Worm (Caenorhabditis elegans): ENCODE results near the gene ubc-26.

Gene ubc-26

DNA sequence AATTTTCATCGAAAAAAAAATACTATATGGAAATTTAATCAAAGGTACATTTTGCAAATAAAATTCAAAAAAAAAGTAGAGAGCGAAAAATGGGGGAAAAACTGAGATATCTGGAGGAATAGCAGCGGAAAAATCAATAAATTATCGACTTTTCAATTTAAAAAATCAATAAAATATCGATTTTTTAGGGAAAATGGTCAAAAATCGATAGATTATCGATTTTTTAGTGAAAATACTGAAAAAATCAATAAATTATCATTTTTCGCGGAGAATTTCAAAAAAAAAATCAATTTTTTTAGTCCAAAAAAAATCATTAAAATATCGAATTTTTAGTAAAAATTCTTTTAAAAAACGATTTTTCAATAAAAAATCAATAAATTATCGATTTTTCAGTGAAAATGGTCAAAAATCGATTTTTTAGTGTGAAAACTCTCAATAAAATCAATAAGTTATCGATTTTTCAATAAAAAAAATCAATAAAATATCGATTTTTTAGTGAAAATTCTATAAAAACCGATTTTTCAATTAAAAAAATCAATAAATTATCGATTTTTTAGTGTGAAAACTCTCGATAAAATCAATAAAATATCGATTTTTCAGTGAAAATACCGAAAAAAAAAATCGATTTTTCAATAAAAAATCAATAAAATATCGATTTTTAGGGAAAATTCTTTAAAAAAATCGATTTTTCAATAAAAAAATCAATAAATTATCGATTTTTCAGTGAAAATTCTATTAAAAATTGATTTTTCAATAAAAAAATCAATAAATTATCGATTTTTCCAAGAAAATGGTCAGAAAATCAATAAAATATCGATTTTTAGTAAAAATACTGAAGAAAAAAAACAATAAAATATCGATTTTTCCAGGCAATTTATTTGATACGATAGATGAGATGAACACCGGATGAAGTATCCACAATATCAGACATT is 14.4 kb downstream of the ubc-26 start:
- TF ChIP-seq lin-11 (tag; optimal IDR thresholded peaks at IDR 0.05) (no peak), nhr-6 (tag; optimal IDR thresholded peaks at IDR 0.05) (no peak), peb-1 (tag; optimal IDR thresholded peaks at IDR 0.05) (no peak), C34F6.9 (tag; optimal IDR thresholded peaks at IDR 0.05) (no peak), lin-13 (GFP tag; optimal IDR thresholded peaks at IDR 0.05) (no peak), alr-1 (tag; optimal IDR thresholded peaks at IDR 0.05) (no peak), nhr-12 (tag; optimal IDR thresholded peaks at IDR 0.05) (no peak), mab-5 (tag; optimal IDR thresholded peaks at IDR 0.05) (no peak), skn-1 (tag; optimal IDR thresholded peaks at IDR 0.05) (no peak), mbf-1 (tag; optimal IDR thresholded peaks at IDR 0.05) (no peak), nhr-23 (tag; optimal IDR thresholded peaks at IDR 0.05) (no peak), dmd-4 (tag; optimal IDR thresholded peaks at IDR 0.05) (no peak), ZK546.5 (tag; optimal IDR thresholded peaks at IDR 0.05) (no peak), crh-2 (tag; optimal IDR thresholded peaks at IDR 0.05) (no peak), lsy-2 (tag; optimal IDR thresholded peaks at IDR 0.05) (no peak), elt-1 (tag; optimal IDR thresholded peaks at IDR 0.05) (no peak), nhr-10 (tag; optimal IDR thresholded peaks at IDR 0.05) (no peak)

DNA sequence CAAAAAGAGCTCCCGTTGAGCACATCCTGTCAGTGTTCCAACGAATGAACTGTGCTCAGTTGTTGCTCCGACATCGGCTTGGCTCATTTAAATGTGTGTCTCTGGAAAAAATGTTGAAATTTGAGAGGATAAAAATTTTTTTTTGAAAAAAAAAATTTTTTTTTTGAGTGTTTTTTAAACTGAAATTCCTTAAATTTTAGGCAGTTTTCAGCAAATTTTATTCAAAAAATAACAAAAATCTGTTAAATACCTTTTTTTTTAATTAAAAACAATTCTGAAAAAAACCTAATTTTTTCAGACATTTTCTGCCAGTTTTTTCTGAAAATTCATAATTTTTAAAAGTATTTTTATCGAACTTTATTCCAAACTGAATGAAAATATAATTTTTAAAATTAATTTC is 15.3 kb downstream of the ubc-26 start, which contains the start of gene pigw-1:
TSS of gene pigw-1 (minus strand) at position 101 of the 400 bp plus-strand sequence.
- TF ChIP-seq fos-1 (tag; optimal IDR thresholded peaks at IDR 0.05) (no peak), lin-13 (GFP tag; optimal IDR thresholded peaks at IDR 0.05) (no peak), peb-1 (tag; optimal IDR thresholded peaks at IDR 0.05) (no peak), egl-27 (tag; optimal IDR thresholded peaks at IDR 0.05) (no peak), nhr-23 (tag; optimal IDR thresholded peaks at IDR 0.05) (no peak), ztf-11 (tag; optimal IDR thresholded peaks at IDR 0.05) (no peak), blmp-1 (tag; optimal IDR thresholded peaks at IDR 0.05; ENCODE audit: insufficient read depth) (no peak), nhr-25 (tag; optimal IDR thresholded peaks at IDR 0.05) (no peak), elt-3 (tag; optimal IDR thresholded peaks at IDR 0.05) (no peak), ceh-16 (tag; optimal IDR thresholded peaks at IDR 0.05) (no peak), nhr-10 (tag; optimal IDR thresholded peaks at IDR 0.05) (no peak)

DNA sequence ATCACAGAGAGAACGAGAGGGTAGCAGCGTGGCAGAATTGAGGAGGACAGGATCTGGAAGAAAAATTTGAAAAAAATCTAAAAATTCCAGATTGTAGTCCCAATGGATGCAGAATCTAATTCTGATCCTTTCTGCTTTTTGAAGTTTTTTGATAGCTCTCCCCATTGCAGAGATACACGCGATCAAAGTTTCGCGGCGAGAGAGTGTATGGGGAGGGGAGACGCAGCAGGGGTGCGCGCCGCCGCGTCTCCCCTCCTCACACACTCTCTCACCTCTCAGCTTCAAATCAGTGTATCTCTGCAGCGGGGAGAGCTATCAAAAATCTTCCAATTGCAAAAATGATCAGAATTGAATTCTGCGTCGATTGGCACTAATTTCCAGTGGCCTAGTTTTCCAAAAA is 19.1 kb downstream of the ubc-26 start:
- TF ChIP-seq lin-13 (GFP tag; optimal IDR thresholded peaks at IDR 0.05) (no peak), sma-9 (GFP tag; optimal IDR thresholded peaks at IDR 0.05) (no peak), sma-9 (tag; optimal IDR thresholded peaks at IDR 0.05) (no peak), lsy-2 (tag; optimal IDR thresholded peaks at IDR 0.05) (no peak), ztf-1 (GFP tag; conservative IDR thresholded peaks at IDR 0.05) (no peak), ztf-11 (tag; optimal IDR thresholded peaks at IDR 0.05) (no peak), dmd-4 (tag; optimal IDR thresholded peaks at IDR 0.05) (no peak), ztf-4 (tag; optimal IDR thresholded peaks at IDR 0.05) (no peak), unc-55 (GFP tag; optimal IDR thresholded peaks at IDR 0.05) (no peak), nhr-21 (tag; optimal IDR thresholded peaks at IDR 0.05) (no peak), nhr-77 (tag; optimal IDR thresholded peaks at IDR 0.05) (no peak), egl-27 (tag; optimal IDR thresholded peaks at IDR 0.05) (no peak), mbf-1 (tag; optimal IDR thresholded peaks at IDR 0.05) (no peak), sma-3 (GFP tag; optimal IDR thresholded peaks at IDR 0.05) (no peak), aly-2 (tag; optimal IDR thresholded peaks at IDR 0.05) (no peak), lin-11 (tag; optimal IDR thresholded peaks at IDR 0.05) (no peak)

DNA sequence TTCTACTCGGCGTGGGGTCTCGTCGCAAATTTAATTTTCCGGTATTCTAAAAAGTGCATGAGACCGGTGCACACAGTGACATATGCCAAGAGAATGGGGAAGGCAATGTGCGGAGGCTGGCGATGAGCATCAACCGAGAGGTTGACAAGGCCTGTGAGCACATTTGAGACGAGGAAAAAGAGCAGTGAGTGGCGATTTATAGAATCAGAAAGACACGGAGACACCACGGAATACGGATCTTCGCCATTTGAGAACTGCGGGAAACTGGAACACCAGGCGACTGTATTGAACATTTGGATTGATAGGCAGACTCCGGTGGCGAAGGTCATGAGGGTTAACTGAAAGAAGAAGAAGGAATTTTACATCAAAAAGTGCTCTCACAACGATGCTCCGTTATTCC is 21.2 kb downstream of the ubc-26 start:
- TF ChIP-seq ztf-11 (tag; optimal IDR thresholded peaks at IDR 0.05) (no peak), F13H6.1 (tag; optimal IDR thresholded peaks at IDR 0.05) (no peak), peb-1 (tag; optimal IDR thresholded peaks at IDR 0.05) (no peak), ceh-82 (tag; optimal IDR thresholded peaks at IDR 0.05) (no peak), nhr-237 (tag; optimal IDR thresholded peaks at IDR 0.05) (no peak), crh-2 (tag; optimal IDR thresholded peaks at IDR 0.05) (no peak), nhr-10 (tag; optimal IDR thresholded peaks at IDR 0.05) (no peak), nhr-77 (tag; optimal IDR thresholded peaks at IDR 0.05) (no peak)

Data from whole organism, L2 larva.